Fruit fly (Drosophila melanogaster) whole organism, prepupa: ENCODE data around the gene CG17127.

Experiments used
- Blimp-1 ChIP-seq: fragments of 200-800 bp; sonication (Bioruptor generic); optimal IDR thresholded peaks from 3 replicates; lab custom pipeline; 2017; ENCODE audit warnings: missing biosample characterization, missing genetic modification characterization, mild to moderate bottlenecking, moderate library complexity, missing genetic modification reagents
- CG10631 ChIP-seq: fragments of 200-800 bp; sonication (Bioruptor generic); optimal IDR thresholded peaks from 2 replicates; lab custom pipeline; 2016; ENCODE audit warnings: missing biosample characterization, missing genetic modification characterization
- CG10669 ChIP-seq: fragments of 200-800 bp; sonication (Bioruptor generic); optimal IDR thresholded peaks from 3 replicates; lab custom pipeline; 2018; ENCODE audit warnings: missing biosample characterization, mild to moderate bottlenecking, missing genetic modification characterization, moderate library complexity
- CG11294 ChIP-seq: fragments of 200-800 bp; sonication (Bioruptor generic); IDR thresholded peaks from 2 replicates; pipeline ENCODE4 v1.3.6; 2022; ENCODE audit warnings: missing biosample characterization, missing genetic modification characterization
- CG11762 ChIP-seq: fragments of 200-800 bp; sonication (Bioruptor generic); optimal IDR thresholded peaks from 3 replicates; lab custom pipeline; 2016; ENCODE audit warnings: missing biosample characterization, missing genetic modification characterization; ENCODE audit not compliant: insufficient read depth
- CG11902 ChIP-seq: fragments of 200-800 bp; sonication (Bioruptor generic); optimal IDR thresholded peaks from 3 replicates; lab custom pipeline; 2016; ENCODE audit warnings: missing biosample characterization, missing genetic modification characterization
- CG15336 ChIP-seq: fragments of 200-800 bp; sonication (Bioruptor generic); IDR thresholded peaks from 2 replicates; pipeline ENCODE4 v1.3.6; 2022; ENCODE audit warnings: missing biosample characterization, missing genetic modification characterization
- CG16779 ChIP-seq: fragments of 200-800 bp; sonication (Bioruptor generic); optimal IDR thresholded peaks from 3 replicates; lab custom pipeline; 2017; ENCODE audit warnings: missing biosample characterization, mild to moderate bottlenecking, missing genetic modification characterization
- CG3032 ChIP-seq: fragments of 200-800 bp; optimal IDR thresholded peaks from 2 replicates; lab custom pipeline; 2019; ENCODE audit warnings: missing biosample characterization, mild to moderate bottlenecking, missing genetic modification characterization, moderate library complexity
- CG32006 ChIP-seq: fragments of 200-800 bp; sonication (Bioruptor generic); optimal IDR thresholded peaks from 3 replicates; lab custom pipeline; 2017; ENCODE audit warnings: missing biosample characterization, mild to moderate bottlenecking, missing genetic modification characterization
- CG6163 ChIP-seq: fragments of 200-800 bp; sonication (Bioruptor generic); IDR thresholded peaks from 3 replicates; pipeline ENCODE4 v1.3.6; 2022; ENCODE audit warnings: missing biosample characterization, missing genetic modification characterization
- CG6792 ChIP-seq: fragments of 200-800 bp; sonication (Bioruptor generic); optimal IDR thresholded peaks from 3 replicates; lab custom pipeline; 2016; ENCODE audit warnings: missing biosample characterization, missing genetic modification characterization
- CG6854 ChIP-seq: fragments of 200-800 bp; sonication (Bioruptor generic); optimal IDR thresholded peaks from 2 replicates; lab custom pipeline; 2017; ENCODE audit warnings: missing biosample characterization, mild to moderate bottlenecking, missing genetic modification characterization
- CG7368 ChIP-seq: fragments of 200-800 bp; sonication (Bioruptor generic); optimal IDR thresholded peaks from 3 replicates; lab custom pipeline; 2016; ENCODE audit warnings: missing biosample characterization, missing genetic modification characterization
- CG8119 ChIP-seq: fragments of 200-800 bp; sonication (Bioruptor generic); IDR thresholded peaks from 3 replicates; pipeline ENCODE4 v1.3.6; 2022; ENCODE audit warnings: missing biosample characterization, missing genetic modification characterization
- CG8319 ChIP-seq: fragments of 200-800 bp; sonication (Bioruptor generic); optimal IDR thresholded peaks from 3 replicates; lab custom pipeline; 2016; ENCODE audit warnings: missing biosample characterization, missing genetic modification characterization
- CG8632 ChIP-seq: fragments of 200-800 bp; sonication (Bioruptor generic); optimal IDR thresholded peaks from 3 replicates; lab custom pipeline; 2016; ENCODE audit warnings: missing biosample characterization, missing genetic modification characterization
- CG9139 ChIP-seq: fragments of 200-800 bp; sonication (Bioruptor generic); optimal IDR thresholded peaks from 3 replicates; lab custom pipeline; 2017; ENCODE audit warnings: missing biosample characterization, mild to moderate bottlenecking, missing genetic modification characterization
- Eip78C ChIP-seq: fragments of 200-800 bp; sonication (Bioruptor generic); peaks from one replicate; lab custom pipeline; 2016; ENCODE audit warnings: missing biosample characterization, missing genetic modification characterization
- Eip93F ChIP-seq: fragments of 200-800 bp; sonication (Bioruptor generic); optimal IDR thresholded peaks from 2 replicates; lab custom pipeline; 2016; ENCODE audit warnings: missing biosample characterization, mild to moderate bottlenecking, missing genetic modification characterization
- Ets21C ChIP-seq: fragments of 200-800 bp; sonication (Bioruptor generic); optimal IDR thresholded peaks from 3 replicates; lab custom pipeline; 2016; ENCODE audit warnings: missing biosample characterization, missing genetic modification characterization
- Hr4 ChIP-seq: fragments of 200-800 bp; sonication (Bioruptor generic); optimal IDR thresholded peaks from 3 replicates; lab custom pipeline; 2016; ENCODE audit warnings: missing biosample characterization, missing genetic modification characterization
- Met ChIP-seq: fragments of 200-800 bp; sonication (Bioruptor generic); optimal IDR thresholded peaks from 3 replicates; lab custom pipeline; 2016; ENCODE audit warnings: missing biosample characterization, missing genetic modification characterization
- OdsH ChIP-seq: fragments of 200-800 bp; sonication (Bioruptor generic); optimal IDR thresholded peaks from 3 replicates; lab custom pipeline; 2016; ENCODE audit warnings: missing biosample characterization, missing genetic modification characterization
- Sox102F ChIP-seq: fragments of 200-800 bp; sonication (Bioruptor generic); optimal IDR thresholded peaks from 2 replicates; lab custom pipeline; 2016; ENCODE audit warnings: missing biosample characterization, mild to moderate bottlenecking, missing genetic modification characterization
- Sox14 ChIP-seq: fragments of 200-800 bp; sonication (Bioruptor generic); optimal IDR thresholded peaks from 3 replicates; lab custom pipeline; 2016; ENCODE audit warnings: missing biosample characterization, missing genetic modification characterization
- achi ChIP-seq: fragments of 200-800 bp; sonication (Bioruptor generic); optimal IDR thresholded peaks from 3 replicates; lab custom pipeline; 2016; ENCODE audit warnings: missing biosample characterization, missing genetic modification characterization
- acj6 ChIP-seq: fragments of 200-800 bp; sonication (Bioruptor generic); optimal IDR thresholded peaks from 3 replicates; lab custom pipeline; 2016; ENCODE audit warnings: missing biosample characterization, missing genetic modification characterization
- dsx ChIP-seq: fragments of 200-800 bp; optimal IDR thresholded peaks from 3 replicates; lab custom pipeline; 2019; ENCODE audit warnings: missing biosample characterization, mild to moderate bottlenecking, missing genetic modification characterization, moderate library complexity; ENCODE audit not compliant: poor library complexity, severe bottlenecking
- eg ChIP-seq: fragments of 200-800 bp; sonication (Bioruptor generic); IDR thresholded peaks from 3 replicates; pipeline ENCODE4 v1.3.6; 2022; ENCODE audit warnings: missing biosample characterization, missing genetic modification characterization
- esn ChIP-seq: fragments of 200-800 bp; sonication (Bioruptor generic); optimal IDR thresholded peaks from 2 replicates; lab custom pipeline; 2016; ENCODE audit warnings: missing biosample characterization, mild to moderate bottlenecking, missing genetic modification characterization, moderate library complexity
- fd85E ChIP-seq: fragments of 200-800 bp; sonication (Bioruptor generic); optimal IDR thresholded peaks from 3 replicates; lab custom pipeline; 2016; ENCODE audit warnings: missing biosample characterization, missing genetic modification characterization
- fkh ChIP-seq: fragments of 200-800 bp; sonication (Bioruptor generic); optimal IDR thresholded peaks from 3 replicates; lab custom pipeline; 2017; ENCODE audit warnings: missing biosample characterization, mild to moderate bottlenecking, missing genetic modification characterization, moderate library complexity
- net ChIP-seq: fragments of 200-800 bp; sonication (Bioruptor generic); optimal IDR thresholded peaks from 3 replicates; lab custom pipeline; 2016; ENCODE audit warnings: missing biosample characterization, missing genetic modification characterization
- salr ChIP-seq, 2 experiments: fragments of 200-800 bp; sonication (Bioruptor generic); optimal IDR thresholded peaks; 3 replicates each; lab custom pipeline; 2016 to 2018; ENCODE audit warnings: missing biosample characterization in 2 of 2, missing genetic modification characterization in 2 of 2, mild to moderate bottlenecking in 1 of 2
- spab ChIP-seq: fragments of 200-800 bp; sonication (Bioruptor generic); optimal IDR thresholded peaks from 2 replicates; lab custom pipeline; 2017; ENCODE audit warnings: missing biosample characterization, mild to moderate bottlenecking, missing genetic modification characterization, missing genetic modification reagents
- ss ChIP-seq, 2 experiments: fragments of 200-800 bp; sonication (Bioruptor generic); optimal IDR thresholded peaks; 2 replicates in 1 of 2; 3 replicates in 1 of 2; lab custom pipeline; 2017 to 2018; ENCODE audit warnings: mild to moderate bottlenecking in 2 of 2, missing biosample characterization in 2 of 2, missing genetic modification characterization in 2 of 2, moderate library complexity in 1 of 2

CG17127 gene

dm6 chr2L:10770568-10770967 lies at the start of gene CG17127:
Gene CG17127 (plus strand): TSS chr2L:10770868.
- TF ChIP-seq CG8319 (GFP tag; lab: Kevin White, UChicago), result no peak
- TF ChIP-seq Blimp-1 (GFP tag; lab: Kevin White, UChicago), result no peak
- no peak for TF ChIP-seq CG8632
- no peak for TF ChIP-seq Eip93F
- TF ChIP-seq CG11902, result no peak
- no peak for TF ChIP-seq CG7368
- TF ChIP-seq CG16779 (tag; lab: Kevin White, UChicago), result no peak
- TF ChIP-seq CG6854 (GFP tag; lab: Kevin White, UChicago), result no peak
- TF ChIP-seq fkh (GFP tag; lab: Kevin White, UChicago), result no peak
- no peak for TF ChIP-seq CG11294 (GFP tag; lab: Robert Waterston, UW)
- TF ChIP-seq achi (GFP tag; lab: Kevin White, UChicago), result no peak
- no peak for TF ChIP-seq CG11762 (GFP tag; lab: Kevin White, UChicago)
- TF ChIP-seq salr (GFP tag; optimal IDR thresholded peaks at IDR 0.05; lab: Kevin White, UChicago), result no peak
- TF ChIP-seq acj6, result no peak
- TF ChIP-seq CG6792, result no peak

dm6 chr2L:10721535-10721934 lies 49.1 kb upstream of the CG17127 start:
- TF ChIP-seq CG9139 (no peak), CG6163 (GFP tag; lab: Robert Waterston, UW) (no peak), CG8319 (GFP tag; lab: Kevin White, UChicago) (no peak), Eip78C (GFP tag; lab: Kevin White, UChicago) (no peak), eg (GFP tag; lab: Robert Waterston, UW) (no peak), Sox14 (GFP tag; lab: Kevin White, UChicago) (no peak), CG8119 (GFP tag; lab: Robert Waterston, UW) (no peak)

- no peak for TF ChIP-seq Blimp-1 (GFP tag; lab: Kevin White, UChicago)
- no peak for TF ChIP-seq ss (GFP tag; optimal IDR thresholded peaks at IDR 0.05; lab: Kevin White, UChicago)
- no peak for TF ChIP-seq CG3032 (tag; lab: Kevin White, UChicago)
- no peak for TF ChIP-seq CG15336 (GFP tag; lab: Robert Waterston, UW)
- no peak for TF ChIP-seq CG7368
- TF ChIP-seq spab (GFP tag; lab: Kevin White, UChicago), result no peak
- TF ChIP-seq CG16779 (tag; lab: Kevin White, UChicago), result no peak
- TF ChIP-seq esn (GFP tag; lab: Kevin White, UChicago), result no peak
- no peak for TF ChIP-seq Met (GFP tag; lab: Kevin White, UChicago)
- no peak for TF ChIP-seq OdsH (GFP tag; lab: Kevin White, UChicago)
- no peak for TF ChIP-seq CG10669 (GFP tag; lab: Kevin White, UChicago)
- TF ChIP-seq Sox102F, result no peak
- no peak for TF ChIP-seq fkh (GFP tag; lab: Kevin White, UChicago)
- no peak for TF ChIP-seq achi (GFP tag; lab: Kevin White, UChicago)
- TF ChIP-seq net, result no peak
Observed at dm6 chr2L:10723903-10724302, 46.8 kb upstream of the CG17127 start, which contains the start of gene CG6431. Gene CG6431 (plus strand): TSS chr2L:10724203.

dm6 chr2L:10728751-10729150 lies 41.9 kb upstream of the CG17127 start, which contains the start of gene CG6443:
Gene CG6443 (plus strand): TSS chr2L:10728978.
- TF ChIP-seq CG15336 (GFP tag; lab: Robert Waterston, UW), result no peak

dm6 chr2L:10729955-10730354 lies 40.7 kb upstream of the CG17127 start, which contains the start of gene CG17118:
Gene CG17118 (plus strand): TSS chr2L:10730255.
- TF ChIP-seq esn (GFP tag; lab: Kevin White, UChicago) (no peak), fd85E (GFP tag; lab: Kevin White, UChicago) (no peak), Hr4 (GFP tag; lab: Kevin White, UChicago) (no peak), CG7368 (no peak), Ets21C (GFP tag; lab: Kevin White, UChicago) (no peak), Eip78C (GFP tag; lab: Kevin White, UChicago) (no peak), CG15336 (GFP tag; lab: Robert Waterston, UW) (no peak), CG3032 (tag; lab: Kevin White, UChicago) (no peak), CG32006 (GFP tag; lab: Kevin White, UChicago) (no peak), dsx (GFP tag; lab: Kevin White, UChicago) (no peak), CG6792 (no peak), CG8632 (no peak), CG10631 (GFP tag; lab: Kevin White, UChicago) (no peak), fkh (GFP tag; lab: Kevin White, UChicago) (no peak), salr (GFP tag; optimal IDR thresholded peaks at IDR 0.05; lab: Kevin White, UChicago) (no peak), CG11762 (GFP tag; lab: Kevin White, UChicago) (no peak), Eip93F (no peak), CG8119 (GFP tag; lab: Robert Waterston, UW) (no peak)
